Fruit fly (Drosophila melanogaster) whole organism, embryonic: ENCODE data around the gene Irbp18.

Experiments used
- Ada2b ChIP-seq: fragments of 200-800 bp; sonication (Bioruptor generic); IDR thresholded peaks from 2 replicates; pipeline ENCODE4 v1.3.6; 2022; ENCODE audit warnings: missing biosample characterization, missing genetic modification characterization
- Antp ChIP-seq: fragments of 200-800 bp; sonication (Bioruptor generic); optimal IDR thresholded peaks from 3 replicates; lab custom pipeline; 2016; ENCODE audit warnings: missing biosample characterization, missing genetic modification characterization
- CG1024 ChIP-seq: fragments of 200-800 bp; sonication (Bioruptor generic); IDR thresholded peaks from 2 replicates; pipeline ENCODE4 v1.3.6; 2022; ENCODE audit warnings: missing biosample characterization, missing genetic modification characterization
- CG10979 ChIP-seq: fragments of 200-800 bp; sonication (Bioruptor generic); optimal IDR thresholded peaks from 2 replicates; lab custom pipeline; 2018; ENCODE audit warnings: missing biosample characterization, mild to moderate bottlenecking, missing genetic modification characterization, moderate library complexity
- CG11247 ChIP-seq: fragments of 200-800 bp; sonication (Bioruptor generic); IDR thresholded peaks from 2 replicates; pipeline ENCODE4 v1.3.6; 2022; ENCODE audit warnings: missing biosample characterization, missing genetic modification characterization
- CG11504 ChIP-seq: fragments of 200-800 bp; sonication (Bioruptor generic); optimal IDR thresholded peaks from 3 replicates; lab custom pipeline; 2019; ENCODE audit warnings: missing biosample characterization, mild to moderate bottlenecking, missing genetic modification characterization, moderate library complexity
- CG11696 ChIP-seq: fragments of 200-800 bp; sonication (Bioruptor generic); IDR thresholded peaks from 2 replicates; pipeline ENCODE4 v1.3.6; 2022; ENCODE audit warnings: missing biosample characterization, missing genetic modification characterization
- CG1233 ChIP-seq: fragments of 200-800 bp; sonication (Bioruptor generic); optimal IDR thresholded peaks from 4 replicates; lab custom pipeline; 2018; ENCODE audit warnings: missing biosample characterization, mild to moderate bottlenecking, missing genetic modification characterization
- CG14860 ChIP-seq: fragments of 200-800 bp; sonication (Bioruptor generic); IDR thresholded peaks from 3 replicates; pipeline ENCODE4 v1.3.6; 2022; ENCODE audit warnings: missing biosample characterization, missing genetic modification characterization; ENCODE audit not compliant: partially characterized antibody
- CG1603 ChIP-seq: fragments of 200-800 bp; sonication (Bioruptor generic); optimal IDR thresholded peaks from 2 replicates; lab custom pipeline; 2019; ENCODE audit warnings: missing biosample characterization, mild to moderate bottlenecking, missing genetic modification characterization, moderate library complexity
- CG17359 ChIP-seq: fragments of 200-800 bp; sonication (Bioruptor generic); optimal IDR thresholded peaks from 3 replicates; lab custom pipeline; 2018; ENCODE audit warnings: missing biosample characterization, mild to moderate bottlenecking, missing genetic modification characterization, moderate library complexity
- CG17385 ChIP-seq: fragments of 200-800 bp; sonication (Bioruptor generic); optimal IDR thresholded peaks from 3 replicates; lab custom pipeline; 2018; ENCODE audit warnings: missing biosample characterization, mild to moderate bottlenecking, missing genetic modification characterization
- CG2678 ChIP-seq: fragments of 200-800 bp; sonication (Bioruptor generic); optimal IDR thresholded peaks from 3 replicates; lab custom pipeline; 2019; ENCODE audit warnings: missing biosample characterization, mild to moderate bottlenecking, missing genetic modification characterization, moderate library complexity
- CG32767 ChIP-seq: fragments of 200-800 bp; sonication (Bioruptor generic); IDR thresholded peaks from 2 replicates; pipeline ENCODE4 v1.3.6; 2022; ENCODE audit warnings: missing biosample characterization, missing genetic modification characterization
- CG34422 ChIP-seq: fragments of 200-800 bp; sonication (Bioruptor generic); IDR thresholded peaks from 3 replicates; pipeline ENCODE4 v1.3.6; 2022; ENCODE audit warnings: missing biosample characterization, missing genetic modification characterization
- CG3726 ChIP-seq: fragments of 200-800 bp; sonication (Bioruptor generic); IDR thresholded peaks from 3 replicates; pipeline ENCODE4, ENCODE4 v1.3.6; 2022; ENCODE audit warnings: missing biosample characterization, missing genetic modification characterization
- CG42726 ChIP-seq: fragments of 200-800 bp; sonication (Bioruptor generic); IDR thresholded peaks from 2 replicates; pipeline ENCODE4 v1.3.6; 2022; ENCODE audit warnings: missing biosample characterization, missing genetic modification characterization; ENCODE audit not compliant: partially characterized antibody
- CG6654 ChIP-seq: fragments of 200-800 bp; sonication (Bioruptor generic); optimal IDR thresholded peaks from 2 replicates; lab custom pipeline; 2017; ENCODE audit warnings: missing biosample characterization, mild to moderate bottlenecking, missing genetic modification characterization
- CG6765 ChIP-seq: fragments of 200-800 bp; sonication (Bioruptor generic); optimal IDR thresholded peaks from 3 replicates; lab custom pipeline; 2017; ENCODE audit warnings: missing biosample characterization, mild to moderate bottlenecking, missing genetic modification characterization
- CG6791 ChIP-seq: fragments of 200-800 bp; sonication (Bioruptor generic); IDR thresholded peaks from 3 replicates; pipeline ENCODE4 v1.3.6; 2022; ENCODE audit warnings: missing biosample characterization, missing genetic modification characterization; ENCODE audit not compliant: partially characterized antibody
- CoRest ChIP-seq: fragments of 200-800 bp; sonication (Bioruptor generic); optimal IDR thresholded peaks from 3 replicates; lab custom pipeline; 2018; ENCODE audit warnings: missing biosample characterization, mild to moderate bottlenecking, missing genetic modification characterization, moderate library complexity
- CrebB ChIP-seq: fragments of 200-800 bp; sonication (Bioruptor generic); optimal IDR thresholded peaks from 3 replicates; lab custom pipeline; 2018; ENCODE audit warnings: missing biosample characterization, mild to moderate bottlenecking, missing genetic modification characterization
- Dek ChIP-seq: fragments of 200-800 bp; sonication (Bioruptor generic); optimal IDR thresholded peaks from 3 replicates; lab custom pipeline; 2019; ENCODE audit warnings: missing biosample characterization, mild to moderate bottlenecking, missing genetic modification characterization, moderate library complexity
- Ets65A ChIP-seq: fragments of 200-800 bp; sonication (Bioruptor generic); peaks from one replicate; lab custom pipeline; 2016; ENCODE audit warnings: missing biosample characterization, missing genetic modification characterization
- Ets97D ChIP-seq: fragments of 200-800 bp; sonication (Bioruptor generic); optimal IDR thresholded peaks from 3 replicates; lab custom pipeline; 2016; ENCODE audit warnings: missing biosample characterization, missing genetic modification characterization
- H15 ChIP-seq: fragments of 200-800 bp; sonication (Bioruptor generic); IDR thresholded peaks from 3 replicates; pipeline ENCODE4 v1.3.6; 2022; ENCODE audit warnings: missing biosample characterization, missing genetic modification characterization
- HHEX ChIP-seq: fragments of 200-800 bp; sonication (Bioruptor generic); optimal IDR thresholded peaks from 3 replicates; lab custom pipeline; 2017; ENCODE audit warnings: missing biosample characterization, mild to moderate bottlenecking, missing genetic modification characterization, missing genetic modification reagents
- HLH3B ChIP-seq: fragments of 200-800 bp; sonication (Bioruptor generic); IDR thresholded peaks from 2 replicates; pipeline ENCODE4 v1.3.6; 2022; ENCODE audit warnings: missing biosample characterization, missing genetic modification characterization
- HLH54F ChIP-seq: fragments of 200-800 bp; sonication (Bioruptor generic); optimal IDR thresholded peaks from 3 replicates; lab custom pipeline; 2016; ENCODE audit warnings: missing biosample characterization, missing genetic modification characterization
- Nf-YB ChIP-seq: fragments of 200-800 bp; sonication (Bioruptor generic); optimal IDR thresholded peaks from 3 replicates; lab custom pipeline; 2019; ENCODE audit warnings: missing biosample characterization, mild to moderate bottlenecking, missing genetic modification characterization, moderate library complexity
- Opbp ChIP-seq: fragments of 200-800 bp; sonication (Bioruptor generic); IDR thresholded peaks from 3 replicates; pipeline ENCODE4 v1.3.6; 2022; ENCODE audit warnings: missing biosample characterization, missing genetic modification characterization; ENCODE audit not compliant: partially characterized antibody
- Xrp1 ChIP-seq: fragments of 200-800 bp; sonication (Bioruptor generic); IDR thresholded peaks from 2 replicates; pipeline ENCODE4 v1.3.6; 2022; ENCODE audit warnings: missing biosample characterization, missing genetic modification characterization
- al ChIP-seq: fragments of 200-800 bp; sonication (Bioruptor generic); IDR thresholded peaks from 2 replicates; pipeline ENCODE4 v1.3.6; 2022; ENCODE audit warnings: missing biosample characterization, missing genetic modification characterization
- br ChIP-seq: fragments of >200 bp; optimal IDR thresholded peaks from 2 replicates; lab custom pipeline; 2017
- crol ChIP-seq: fragments of 200-800 bp; sonication (Bioruptor generic); IDR thresholded peaks from 2 replicates; pipeline ENCODE4 v1.3.6; 2022; ENCODE audit warnings: missing biosample characterization, missing genetic modification characterization
- en ChIP-seq: fragments of 200-800 bp; sonication (Bioruptor generic); optimal IDR thresholded peaks from 2 replicates; lab custom pipeline; 2016; ENCODE audit warnings: missing biosample characterization, missing genetic modification characterization
- eyg ChIP-seq: fragments of 200-800 bp; sonication (Bioruptor generic); optimal IDR thresholded peaks from 3 replicates; lab custom pipeline; 2016; ENCODE audit warnings: missing biosample characterization, missing genetic modification characterization
- fru ChIP-seq: fragments of >200 bp; optimal IDR thresholded peaks from 2 replicates; lab custom pipeline; 2017
- her ChIP-seq: fragments of 200-800 bp; sonication (Bioruptor generic); optimal IDR thresholded peaks from 2 replicates; lab custom pipeline; 2016; ENCODE audit warnings: missing biosample characterization, missing genetic modification characterization
- ken ChIP-seq: fragments of 200-800 bp; sonication (Bioruptor generic); IDR thresholded peaks from 3 replicates; pipeline ENCODE4 v1.3.6; 2022; ENCODE audit warnings: missing biosample characterization, missing genetic modification characterization
- lbe ChIP-seq: fragments of 200-800 bp; sonication (Bioruptor generic); optimal IDR thresholded peaks from 2 replicates; lab custom pipeline; 2016; ENCODE audit warnings: missing biosample characterization, mild to moderate bottlenecking, missing genetic modification characterization
- lmd ChIP-seq: fragments of 200-800 bp; sonication (Bioruptor generic); IDR thresholded peaks from 2 replicates; pipeline ENCODE4 v1.3.6; 2022; ENCODE audit warnings: missing biosample characterization, missing genetic modification characterization
- sens ChIP-seq: fragments of 200-800 bp; sonication (Bioruptor generic); peaks from one replicate; lab custom pipeline; 2016; ENCODE audit warnings: missing biosample characterization, missing genetic modification characterization
- sisA ChIP-seq: fragments of 200-800 bp; sonication (Bioruptor generic); IDR thresholded peaks from 2 replicates; pipeline ENCODE4 v1.3.6; 2022; ENCODE audit warnings: missing biosample characterization, missing genetic modification characterization
- sr ChIP-seq: fragments of 200-800 bp; sonication (Bioruptor generic); IDR thresholded peaks from 3 replicates; pipeline ENCODE4 v1.3.6; 2022; ENCODE audit warnings: missing biosample characterization, missing genetic modification characterization
- trh ChIP-seq: fragments of 200-800 bp; sonication (Bioruptor generic); optimal IDR thresholded peaks from 2 replicates; lab custom pipeline; 2016; ENCODE audit warnings: missing biosample characterization, missing genetic modification characterization
- z ChIP-seq: fragments of 200-800 bp; sonication (Bioruptor generic); IDR thresholded peaks from 3 replicates; pipeline ENCODE4 v1.3.6; 2022; ENCODE audit warnings: missing biosample characterization, missing genetic modification characterization

Gene Irbp18

DNA sequence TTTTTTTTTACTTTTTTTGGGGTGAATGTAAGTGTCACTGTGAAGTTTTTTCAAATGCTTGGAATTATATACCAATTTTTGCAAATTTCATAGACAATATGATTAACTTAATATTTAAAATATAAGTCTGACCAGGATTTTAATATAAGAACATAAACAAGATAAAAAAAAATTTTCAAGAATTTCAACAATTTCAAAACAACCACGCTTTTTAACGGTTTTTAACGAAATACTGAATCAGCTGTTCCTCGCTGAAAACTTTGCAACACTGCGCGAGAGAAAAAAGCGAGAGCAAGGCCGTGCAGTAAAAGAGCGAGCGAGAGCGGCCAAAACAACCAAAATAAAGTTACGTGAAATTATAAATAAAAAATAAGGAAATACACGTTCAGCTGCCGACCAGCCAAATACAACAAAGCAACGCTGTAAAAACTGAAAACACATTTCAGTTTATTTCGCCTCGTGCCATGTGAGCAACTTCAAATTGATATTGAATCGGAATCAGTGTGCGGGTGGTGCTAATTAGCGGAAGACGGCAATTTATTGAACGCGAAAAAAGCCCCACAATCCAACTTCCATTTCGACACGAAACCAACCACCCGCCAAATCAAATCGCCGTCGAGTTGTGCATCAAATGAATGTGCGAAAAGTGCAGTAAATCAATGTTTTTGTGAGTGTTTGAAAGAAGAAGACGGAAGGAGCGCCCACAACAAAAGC lies 1.6 kb downstream of the Irbp18 start, which contains the start of the genes CG46439, Iyd and CG33947 (continued):
- peak; percentile 10 for TF ChIP-seq Dek
- TF ChIP-seq ken (GFP tag; lab: Robert Waterston, UW), result 0 out of 3 replicates have a peak, but pooled peaks have one; percentile 19
- TF ChIP-seq br (lab: Kevin White, UChicago), result no peak
- no peak for TF ChIP-seq CG1233 (GFP tag; lab: Kevin White, UChicago)
- TF ChIP-seq Ets65A (GFP tag; lab: Kevin White, UChicago), result no peak
- no peak for TF ChIP-seq z (GFP tag; lab: Robert Waterston, UW)
- TF ChIP-seq Ets97D (GFP tag; lab: Kevin White, UChicago), result peak; percentile 34
- TF ChIP-seq CG34422 (GFP tag; lab: Robert Waterston, UW), result no peak; the same call in 2 of the 3 replicates
- peak; percentile 14 for TF ChIP-seq CG17359 (tag; lab: Kevin White, UChicago)
- TF ChIP-seq HLH54F, result peak; percentile 0
- no peak for TF ChIP-seq en (GFP tag; lab: Kevin White, UChicago)
- TF ChIP-seq, all 482 proteins: peak for 108

dm6 chr3L:11094279-11094678 lies 3.7 kb downstream of the Irbp18 start:
- TF ChIP-seq eyg (no peak), lbe (GFP tag; lab: Kevin White, UChicago) (no peak), sens (GFP tag; lab: Kevin White, UChicago) (peak; percentile 57), CoRest (tag; lab: Kevin White, UChicago) (no peak), CrebB (tag; lab: Kevin White, UChicago) (no peak), Antp (GFP tag; lab: Kevin White, UChicago) (no peak)

- TF ChIP-seq br (lab: Kevin White, UChicago), result no peak
- peak; percentile 44 for TF ChIP-seq CG17385 (GFP tag; lab: Kevin White, UChicago)
- TF ChIP-seq HLH3B (GFP tag; lab: Robert Waterston, UW), result peak; percentile 35; the same call in 1 of the 2 replicates
- peak; percentile 86 for TF ChIP-seq CG14860 (GFP tag; lab: Robert Waterston, UW)
- peak; percentile 87 for TF ChIP-seq CG42726 (GFP tag; lab: Robert Waterston, UW)
- peak; percentile 56 for TF ChIP-seq CG2678 (tag; lab: Kevin White, UChicago)
- TF ChIP-seq CG6765 (GFP tag; lab: Kevin White, UChicago), result peak; percentile 46
- TF ChIP-seq her, result no peak
- TF ChIP-seq H15 (GFP tag; lab: Robert Waterston, UW), result peak; percentile 24; the same call in 1 of the 3 replicates
- peak; percentile 5; the same call in 1 of the 3 replicates for TF ChIP-seq sr
- peak; percentile 66 for TF ChIP-seq Ada2b (GFP tag; lab: Robert Waterston, UW)
- no peak for TF ChIP-seq CG11696 (GFP tag; lab: Robert Waterston, UW)
- no peak for TF ChIP-seq CG6654
- TF ChIP-seq Xrp1 (GFP tag; lab: Robert Waterston, UW), result peak; percentile 76
- TF ChIP-seq trh (GFP tag; lab: Kevin White, UChicago), result peak; percentile 8
- no peak; the same call in 1 of the 2 replicates for TF ChIP-seq CG1024 (GFP tag; lab: Robert Waterston, UW)
- TF ChIP-seq HHEX, result peak; percentile 20
- TF ChIP-seq lmd (GFP tag; lab: Robert Waterston, UW), result peak; percentile 76; the same call in 1 of the 2 replicates
- TF ChIP-seq CG10979 (tag; lab: Kevin White, UChicago), result peak; percentile 34
- TF ChIP-seq sisA (GFP tag; lab: Robert Waterston, UW), result peak; percentile 79
- 0 out of 2 replicates have a peak, but pooled peaks have one; percentile 29 for TF ChIP-seq CG32767 (GFP tag; lab: Robert Waterston, UW)
- TF ChIP-seq CG11247 (GFP tag; lab: Robert Waterston, UW), result peak; percentile 83
- TF ChIP-seq al (GFP tag; lab: Robert Waterston, UW), result peak; percentile 72
- TF ChIP-seq Opbp, result peak; percentile 93
- TF ChIP-seq fru (lab: Kevin White, UChicago), result no peak
- peak; percentile 35 for TF ChIP-seq CG1603
- TF ChIP-seq Nf-YB (GFP tag; lab: Kevin White, UChicago), result no peak
- TF ChIP-seq crol (GFP tag; lab: Robert Waterston, UW), result no peak
- peak; percentile 91 for TF ChIP-seq CG6791 (GFP tag; lab: Robert Waterston, UW)
- no peak; the same call in 2 of the 3 replicates for TF ChIP-seq CG3726 (GFP tag; lab: Robert Waterston, UW)
- peak; percentile 61 for TF ChIP-seq CG11504
Observed at dm6 chr3L:11093046-11093520, 4.9 kb downstream of the Irbp18 start, which contains the start of gene JIL-1. JIL-1 (minus strand) TSS chr3L:11093193.
